Worm (Caenorhabditis elegans) whole organism, L2 larva: ENCODE measurements around the gene B0228.9.

Experiments used
- aly-2 ChIP-seq: fragments of 150-350 bp; optimal IDR thresholded peaks from 2 replicates; lab custom pipeline; 2014; ENCODE audit warnings: missing biosample characterization, missing genetic modification characterization
- ama-1 ChIP-seq: fragments of 150-350 bp; optimal IDR thresholded peaks from 2 replicates; lab custom pipeline; 2018; ENCODE audit warnings: inconsistent platforms
- blmp-1 ChIP-seq: sonication (generic microtip); optimal IDR thresholded peaks from 2 replicates; lab custom pipeline; 2017; ENCODE audit warnings: missing genetic modification characterization, mild to moderate bottlenecking, missing compliant biosample characterization, antibody characterized with exemption, moderate library complexity; ENCODE audit not compliant: insufficient read depth
- ceh-82 ChIP-seq: fragments of 150-350 bp; optimal IDR thresholded peaks from 2 replicates; lab custom pipeline; 2014; ENCODE audit warnings: missing biosample characterization, missing genetic modification characterization
- egl-27 ChIP-seq: sonication (generic microtip); optimal IDR thresholded peaks from 3 replicates; lab custom pipeline; 2017; ENCODE audit warnings: missing biosample characterization, missing genetic modification reagents, missing genetic modification characterization
- fos-1 ChIP-seq: fragments of 150-350 bp; optimal IDR thresholded peaks from 2 replicates; lab custom pipeline; 2014; ENCODE audit warnings: missing biosample characterization, missing genetic modification characterization
- lin-13 ChIP-seq: fragments of 150-350 bp; optimal IDR thresholded peaks from 2 replicates; lab custom pipeline; 2014; ENCODE audit warnings: missing biosample characterization, missing genetic modification reagents, missing genetic modification characterization
- mdl-1 ChIP-seq, 2 experiments: fragments of 150-350 bp in 1 of 2; sonication (generic microtip) in 1 of 2; optimal IDR thresholded peaks; 2 replicates each; lab custom pipeline; 2017; ENCODE audit warnings: missing biosample characterization in 2 of 2, missing genetic modification characterization in 2 of 2
- nhr-11 ChIP-seq: fragments of 150-350 bp; optimal IDR thresholded peaks from 2 replicates; lab custom pipeline; 2014; ENCODE audit warnings: missing biosample characterization, missing genetic modification characterization
- sma-3 ChIP-seq: sonication (generic microtip); optimal IDR thresholded peaks from 2 replicates; lab custom pipeline; 2016; ENCODE audit warnings: missing genetic modification reagents, missing genetic modification characterization, missing compliant biosample characterization
- unc-39 ChIP-seq: fragments of 150-350 bp; optimal IDR thresholded peaks from 2 replicates; lab custom pipeline; 2014; ENCODE audit warnings: missing biosample characterization, missing genetic modification characterization
- unc-62 ChIP-seq: fragments of 150-350 bp; optimal IDR thresholded peaks from 2 replicates; lab custom pipeline; 2014; ENCODE audit warnings: missing biosample characterization, missing genetic modification reagents, missing genetic modification characterization
- zag-1 ChIP-seq: fragments of 150-350 bp; optimal IDR thresholded peaks from 2 replicates; lab custom pipeline; 2014; ENCODE audit warnings: missing biosample characterization, missing genetic modification characterization
- ztf-4 ChIP-seq: fragments of 150-350 bp; optimal IDR thresholded peaks from 2 replicates; lab custom pipeline; 2014; ENCODE audit warnings: missing biosample characterization, missing genetic modification characterization

DNA sequence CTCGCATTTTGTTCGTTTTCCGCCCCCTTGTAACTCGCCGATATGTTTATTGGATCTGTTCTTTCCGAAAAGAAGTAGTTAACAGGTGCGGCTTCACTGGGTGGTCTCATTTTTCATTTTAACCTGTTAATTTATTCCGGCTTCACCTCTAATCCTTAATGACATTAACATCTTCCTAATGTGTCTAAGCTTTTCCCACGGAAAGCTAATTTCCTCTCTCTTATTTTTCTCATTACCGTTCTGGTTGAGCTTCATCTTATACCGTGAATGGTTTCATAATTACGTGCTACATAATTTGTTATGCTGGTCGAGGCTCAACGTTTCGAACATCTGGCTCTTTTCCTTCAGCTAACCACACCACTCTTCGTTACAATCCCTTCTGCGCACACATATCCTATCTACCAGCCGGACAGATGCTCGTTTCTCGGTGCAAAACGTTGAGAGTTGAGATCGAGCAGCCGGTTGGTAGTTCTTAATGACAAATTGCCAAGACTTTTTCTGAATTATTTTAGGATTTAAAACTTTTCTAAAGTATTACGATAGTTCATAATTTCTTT, 46.0 kb upstream of the B0228.9 start:
- TF ChIP-seq unc-62 (GFP tag; lab: Kevin White, UChicago) (no peak), unc-39 (tag; lab: Kevin White, UChicago) (no peak), nhr-11 (tag; lab: Kevin White, UChicago) (no peak), ztf-4 (tag; lab: Kevin White, UChicago) (no peak), fos-1 (no peak), ama-1 (lab: Kevin White, UChicago) (no peak), egl-27 (tag; lab: Kevin White, UChicago) (no peak), lin-13 (GFP tag; lab: Kevin White, UChicago) (no peak), blmp-1 (tag; lab: Kevin White, UChicago) (no peak), aly-2 (tag; lab: Kevin White, UChicago) (no peak), zag-1 (tag; lab: Kevin White, UChicago) (no peak), ceh-82 (tag; lab: Kevin White, UChicago) (no peak), sma-3 (no peak), mdl-1 (tag; optimal IDR thresholded peaks at IDR 0.05; lab: Kevin White, UChicago) (no peak)
